Worm (Caenorhabditis elegans): ENCODE measurements around the gene W09G12.7.
A peak's percentile ranks its signal among the peaks of the same experiment; 100 is the strongest.

W09G12.7 gene

ce11 chrIV:1207980-1208379 lies 20.9 kb upstream of the W09G12.7 start, which contains the start of gene dsl-1:
Gene dsl-1 (minus strand): TSS chrIV:1208080.
- no peak for TF ChIP-seq snpc-4 (tag; optimal IDR thresholded peaks at IDR 0.05)
- no peak for TF ChIP-seq T20F7.1 (GFP tag; optimal IDR thresholded peaks at IDR 0.05)
- TF ChIP-seq lin-13 (GFP tag; optimal IDR thresholded peaks at IDR 0.05) = no peak
- TF ChIP-seq R02D3.7 (tag; optimal IDR thresholded peaks at IDR 0.05) = no peak
- TF ChIP-seq ceh-44 (GFP tag; IDR thresholded peaks at IDR 0.05) = no peak
- no peak for TF ChIP-seq lin-39 (tag; optimal IDR thresholded peaks at IDR 0.05)
- no peak for TF ChIP-seq nhr-77 (tag; optimal IDR thresholded peaks at IDR 0.05)
- TF ChIP-seq ZK337.2 (GFP tag; IDR thresholded peaks at IDR 0.05) = no peak
- TF ChIP-seq jun-1 (tag; optimal IDR thresholded peaks at IDR 0.05) = no peak
- no peak for TF ChIP-seq arid-1 (GFP tag; conservative IDR thresholded peaks at IDR 0.05)
- no peak for TF ChIP-seq rbr-2 (tag; optimal IDR thresholded peaks at IDR 0.05)
- no peak for TF ChIP-seq tag-97 (GFP tag; IDR thresholded peaks at IDR 0.05)
- no peak for TF ChIP-seq pha-4 (GFP tag; IDR thresholded peaks at IDR 0.05)
- no peak for TF ChIP-seq pha-4 (tag; optimal IDR thresholded peaks at IDR 0.05)
- TF ChIP-seq lin-1 (GFP tag; IDR thresholded peaks at IDR 0.05) = no peak
- no peak for TF ChIP-seq nhr-10 (tag; optimal IDR thresholded peaks at IDR 0.05)
- no peak for TF ChIP-seq nhr-41 (GFP tag; IDR thresholded peaks at IDR 0.05)
- no peak for TF ChIP-seq ZK546.5 (tag; optimal IDR thresholded peaks at IDR 0.05)
- no peak for TF ChIP-seq lir-3 (tag; optimal IDR thresholded peaks at IDR 0.05)
- TF ChIP-seq ceh-62 (tag; optimal IDR thresholded peaks at IDR 0.05) = no peak
- no peak for TF ChIP-seq D1046.2 (GFP tag; IDR thresholded peaks at IDR 0.05)

ce11 chrIV:1209320-1209719 lies 19.6 kb upstream of the W09G12.7 start:
- TF ChIP-seq madf-9 (GFP tag; conservative IDR thresholded peaks at IDR 0.05) = no peak
- TF ChIP-seq nhr-28 (tag; optimal IDR thresholded peaks at IDR 0.05) = peak; percentile 16
- TF ChIP-seq ceh-44 (GFP tag; IDR thresholded peaks at IDR 0.05) = no peak
- TF ChIP-seq Y75B8A.6 (GFP tag; IDR thresholded peaks at IDR 0.05) = no peak
- TF ChIP-seq duxl-1 (tag; optimal IDR thresholded peaks at IDR 0.05; ENCODE audit: poor library complexity) = no peak
- TF ChIP-seq skn-1 (tag; optimal IDR thresholded peaks at IDR 0.05) = no peak
- no peak for TF ChIP-seq tra-1 (GFP tag; IDR thresholded peaks at IDR 0.05)
- TF ChIP-seq mxl-3 (GFP tag; optimal IDR thresholded peaks at IDR 0.05) = peak; percentile 60

ce11 chrIV:1209813-1210212 lies 19.1 kb upstream of the W09G12.7 start:
- TF ChIP-seq fos-1 (tag; optimal IDR thresholded peaks at IDR 0.05) = no peak
- TF ChIP-seq ama-1 (optimal IDR thresholded peaks at IDR 0.05) = no peak
- TF ChIP-seq nhr-42 (GFP tag; IDR thresholded peaks at IDR 0.05) = no peak
- no peak for TF ChIP-seq nhr-41 (GFP tag; IDR thresholded peaks at IDR 0.05)
- TF ChIP-seq sdz-12 (GFP tag; optimal IDR thresholded peaks at IDR 0.05) = no peak
- peak; percentile 51 for TF ChIP-seq set-16 (GFP tag; IDR thresholded peaks at IDR 0.05)
- no peak for TF ChIP-seq nhr-6 (tag; optimal IDR thresholded peaks at IDR 0.05)

ce11 chrIV:1211902-1212301 lies 17.0 kb upstream of the W09G12.7 start:
- TF ChIP-seq madf-5 (GFP tag; IDR thresholded peaks at IDR 0.05) (no peak), pqm-1 (tag; optimal IDR thresholded peaks at IDR 0.05) (peak; percentile 44), F26F4.8 (GFP tag; conservative IDR thresholded peaks at IDR 0.05) (no peak), ztf-11 (tag; optimal IDR thresholded peaks at IDR 0.05) (no peak), nhr-41 (GFP tag; IDR thresholded peaks at IDR 0.05) (no peak), php-3 (GFP tag; IDR thresholded peaks at IDR 0.05) (peak; percentile 40; the same call in 1 of the 2 replicates), set-16 (GFP tag; IDR thresholded peaks at IDR 0.05) (peak; percentile 69), nhr-28 (tag; optimal IDR thresholded peaks at IDR 0.05) (peak; percentile 55), dmd-6 (GFP tag; IDR thresholded peaks at IDR 0.05) (peak; percentile 51), egl-27 (tag; optimal IDR thresholded peaks at IDR 0.05) (no peak), nhr-77 (tag; optimal IDR thresholded peaks at IDR 0.05) (no peak), ceh-20 (GFP tag; IDR thresholded peaks at IDR 0.05) (no peak), fkh-10 (GFP tag; optimal IDR thresholded peaks at IDR 0.05) (no peak), lin-29 (GFP tag; IDR thresholded peaks at IDR 0.05) (no peak), nhr-6 (tag; optimal IDR thresholded peaks at IDR 0.05) (no peak), duxl-1 (tag; optimal IDR thresholded peaks at IDR 0.05; ENCODE audit: poor library complexity) (no peak), lin-13 (GFP tag; optimal IDR thresholded peaks at IDR 0.05) (no peak), lsy-2 (tag; optimal IDR thresholded peaks at IDR 0.05) (no peak), snpc-1.2 (GFP tag; IDR thresholded peaks at IDR 0.05) (no peak), hlh-30 (tag; optimal IDR thresholded peaks at IDR 0.05; ENCODE audit: insufficient read depth) (peak; percentile 16), hlh-11 (tag; optimal IDR thresholded peaks at IDR 0.05) (peak; percentile 65), daf-12 (tag; optimal IDR thresholded peaks at IDR 0.05) (no peak)
